Fruit fly (Drosophila melanogaster): ENCODE measurements around the gene Clp.

Clp gene

DNA sequence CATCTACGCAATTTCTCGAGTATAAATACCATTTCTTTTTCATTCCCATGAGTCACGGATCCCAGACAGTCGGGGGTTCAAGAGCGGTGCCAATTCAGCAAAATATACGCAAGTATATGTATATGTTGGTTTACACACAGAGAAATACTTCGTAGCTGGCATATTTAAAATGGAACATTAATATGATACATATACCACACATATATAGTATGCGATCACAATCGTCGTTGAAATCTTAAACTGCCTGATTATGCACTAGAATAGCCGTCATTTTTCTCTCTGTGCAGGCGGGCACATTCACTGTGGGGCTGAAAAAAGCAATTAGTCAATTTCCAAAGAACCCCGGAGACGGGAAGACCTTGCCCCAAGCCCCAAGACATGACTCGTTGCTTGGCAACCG lies 21.9 kb downstream of the Clp start (continued):
- peak; percentile 52 for TF ChIP-seq CG6854 (GFP tag; optimal IDR thresholded peaks at IDR 0.05)
- no peak for TF ChIP-seq Kr (GFP tag; optimal IDR thresholded peaks at IDR 0.05)
- peak; percentile 94 for TF ChIP-seq CG32532 (GFP tag; IDR thresholded peaks at IDR 0.05)
- peak; percentile 48 for TF ChIP-seq CG4854 (GFP tag; optimal IDR thresholded peaks at IDR 0.05)
- no peak for TF ChIP-seq CG3726 (GFP tag; IDR thresholded peaks at IDR 0.05)
- peak; percentile 53 for TF ChIP-seq CG30431 (GFP tag; optimal IDR thresholded peaks at IDR 0.05)
- TF ChIP-seq dan (GFP tag; IDR thresholded peaks at IDR 0.05), result no peak
- TF ChIP-seq CHES-1-like (GFP tag; optimal IDR thresholded peaks at IDR 0.05), result peak; percentile 73
- TF ChIP-seq Hr78 (GFP tag; optimal IDR thresholded peaks at IDR 0.05), result no peak
- TF ChIP-seq lola (GFP tag; optimal IDR thresholded peaks at IDR 0.05), result peak in 1 of 3 experiments; percentile 17
- TF ChIP-seq CG18619 (GFP tag; optimal IDR thresholded peaks at IDR 0.05), result peak; percentile 54
- TF ChIP-seq gce (GFP tag; IDR thresholded peaks at IDR 0.05), result peak; percentile 66; the same call in 1 of the 3 replicates
- TF ChIP-seq CG17802 (tag; optimal IDR thresholded peaks at IDR 0.05), result no peak
- peak; percentile 86 for TF ChIP-seq rib (GFP tag; IDR thresholded peaks at IDR 0.05)
- peak; percentile 71 for TF ChIP-seq zfh2 (GFP tag; optimal IDR thresholded peaks at IDR 0.05)
- no peak for TF ChIP-seq TFAM (GFP tag; optimal IDR thresholded peaks at IDR 0.05)
- TF ChIP-seq CG2875 (GFP tag; optimal IDR thresholded peaks at IDR 0.05), result peak; percentile 58
- peak; percentile 61 for TF ChIP-seq ATbp (GFP tag; optimal IDR thresholded peaks at IDR 0.05)
- no peak for TF ChIP-seq CG34224 (GFP tag; IDR thresholded peaks at IDR 0.05; ENCODE audit: partially characterized antibody)
- peak; percentile 60 for TF ChIP-seq CG16815 (GFP tag; optimal IDR thresholded peaks at IDR 0.05)
- TF ChIP-seq gcm (GFP tag; optimal IDR thresholded peaks at IDR 0.05), result peak; percentile 30
- TF ChIP-seq CG13123 (GFP tag; optimal IDR thresholded peaks at IDR 0.05), result no peak
- no peak for TF ChIP-seq CG33557 (GFP tag; optimal IDR thresholded peaks at IDR 0.05)
- TF ChIP-seq CG6254 (GFP tag; optimal IDR thresholded peaks at IDR 0.05), result peak; percentile 56
- peak; percentile 76; the same call in 1 of the 2 replicates for TF ChIP-seq MBD-R2 (GFP tag; IDR thresholded peaks at IDR 0.05)
- peak; percentile 39 for TF ChIP-seq Deaf1 (tag; optimal IDR thresholded peaks at IDR 0.05)
- TF ChIP-seq bigmax (GFP tag; optimal IDR thresholded peaks at IDR 0.05), result no peak
- TF ChIP-seq HLH3B (GFP tag; IDR thresholded peaks at IDR 0.05), result peak; percentile 82
- no peak for TF ChIP-seq CG2199 (GFP tag; IDR thresholded peaks at IDR 0.05)
- TF ChIP-seq croc (GFP tag; conservative IDR thresholded peaks at IDR 0.05), result peak; percentile 23; the same call in 2 of the 3 replicates
- TF ChIP-seq zfh1 (GFP tag; IDR thresholded peaks at IDR 0.05), result peak; percentile 76
- no peak for TF ChIP-seq HmgD (GFP tag; optimal IDR thresholded peaks at IDR 0.05)
- peak; percentile 51; the same call in 1 of the 2 replicates for TF ChIP-seq ap (GFP tag; IDR thresholded peaks at IDR 0.05)
- TF ChIP-seq phol (tag; optimal IDR thresholded peaks at IDR 0.05), result peak; percentile 56
- TF ChIP-seq jing (GFP tag; optimal IDR thresholded peaks at IDR 0.05), result no peak
- TF ChIP-seq sens (GFP tag), result peak; percentile 90
- TF ChIP-seq fru (optimal IDR thresholded peaks at IDR 0.05), result no peak
- TF ChIP-seq Hey (tag; optimal IDR thresholded peaks at IDR 0.05), result no peak
- TF ChIP-seq Xbp1 (GFP tag; optimal IDR thresholded peaks at IDR 0.05), result peak; percentile 81
- peak; percentile 69 for TF ChIP-seq dmrt99B (tag; optimal IDR thresholded peaks at IDR 0.05)
- TF ChIP-seq CG14050 (GFP tag; IDR thresholded peaks at IDR 0.05), result peak; percentile 44; the same call in 2 of the 3 replicates
- TF ChIP-seq az2 (GFP tag; optimal IDR thresholded peaks at IDR 0.05), result peak; percentile 62
- TF ChIP-seq Drgx (GFP tag; IDR thresholded peaks at IDR 0.05), result peak; percentile 94
- TF ChIP-seq crp (GFP tag; optimal IDR thresholded peaks at IDR 0.05), result no peak
- peak; percentile 26 for TF ChIP-seq NK7.1 (GFP tag; optimal IDR thresholded peaks at IDR 0.05)
- peak; percentile 44 for TF ChIP-seq Usf (GFP tag; optimal IDR thresholded peaks at IDR 0.05)
- no peak for TF ChIP-seq gsb-n (tag; optimal IDR thresholded peaks at IDR 0.05)
- peak; percentile 82 for TF ChIP-seq ci (GFP tag; IDR thresholded peaks at IDR 0.05)
- TF ChIP-seq ftz-f1 (GFP tag; optimal IDR thresholded peaks at IDR 0.05), result peak; percentile 38
- no peak for TF ChIP-seq CG11398 (GFP tag; optimal IDR thresholded peaks at IDR 0.05)
- peak; percentile 72 for TF ChIP-seq caup (GFP tag; optimal IDR thresholded peaks at IDR 0.05; ENCODE audit: severe bottlenecking)
